Worm (Caenorhabditis elegans): ENCODE measurements around the gene C38C3.4.

Gene C38C3.4

DNA sequence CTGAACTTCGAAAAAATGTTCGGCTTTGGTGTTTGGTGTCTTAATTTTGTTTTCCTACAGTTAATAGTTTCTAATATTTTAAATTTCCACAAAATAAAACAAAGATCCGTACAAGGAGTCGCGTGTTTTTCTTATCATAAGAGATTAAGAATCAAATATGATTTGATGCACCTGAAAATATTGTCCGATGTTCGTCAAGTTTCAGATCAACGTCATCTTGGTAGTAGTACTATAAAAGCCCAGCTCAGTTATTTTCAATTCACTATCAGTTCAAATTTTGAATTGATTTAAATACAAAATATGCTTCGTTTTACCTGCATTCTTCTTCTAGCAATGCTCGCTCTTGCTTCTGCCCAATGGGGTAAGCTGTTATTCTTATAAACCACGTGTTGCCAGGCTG, 36.8 kb upstream of the C38C3.4 start, which contains the start of gene cnc-5:
TSS of gene cnc-5 (plus strand) at position 301 of the 400 bp plus-strand sequence.
- TF ChIP-seq cog-1 (tag; optimal IDR thresholded peaks at IDR 0.05) = no peak
- TF ChIP-seq flt-1 (GFP tag; IDR thresholded peaks at IDR 0.05) = no peak
- no peak for TF ChIP-seq ztf-23 (GFP tag; IDR thresholded peaks at IDR 0.05)
- no peak for TF ChIP-seq tab-1 (GFP tag; IDR thresholded peaks at IDR 0.05)
- TF ChIP-seq med-1 (GFP tag; optimal IDR thresholded peaks at IDR 0.05; ENCODE audit: insufficient read depth) = no peak
- TF ChIP-seq ztf-29 (GFP tag; IDR thresholded peaks at IDR 0.05) = no peak
- TF ChIP-seq ref-1 (GFP tag; conservative IDR thresholded peaks at IDR 0.05) = no peak
- TF ChIP-seq T22C8.4 (GFP tag; IDR thresholded peaks at IDR 0.05) = no peak
- no peak for TF ChIP-seq klf-2 (GFP tag; conservative IDR thresholded peaks at IDR 0.05)

DNA sequence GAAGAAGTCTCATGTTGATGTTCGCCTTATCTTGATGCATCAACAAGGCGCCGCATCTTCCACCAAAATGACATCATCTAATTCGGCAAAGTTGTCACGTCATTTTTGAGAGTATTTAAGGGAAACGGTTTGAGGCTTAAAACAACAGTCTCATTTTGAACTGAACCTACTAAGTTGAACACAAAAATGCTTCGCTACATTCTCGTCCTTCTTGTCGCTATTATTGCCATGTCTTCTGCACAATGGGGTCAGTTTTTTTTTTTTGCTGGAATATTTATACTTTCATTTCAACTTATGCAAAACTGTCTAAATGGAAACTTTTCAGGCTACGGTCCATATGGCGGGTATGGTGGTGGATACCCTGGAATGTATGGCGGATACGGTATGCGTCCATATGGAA, 34.8 kb upstream of the C38C3.4 start, which contains the start of gene cnc-4:
TSS of gene cnc-4 (plus strand) at position 117 of the 400 bp plus-strand sequence.
- TF ChIP-seq ref-1 (GFP tag; conservative IDR thresholded peaks at IDR 0.05) (no peak), tab-1 (GFP tag; IDR thresholded peaks at IDR 0.05) (no peak), T22C8.4 (GFP tag; IDR thresholded peaks at IDR 0.05) (no peak), klf-2 (GFP tag; conservative IDR thresholded peaks at IDR 0.05) (no peak), cog-1 (tag; optimal IDR thresholded peaks at IDR 0.05) (no peak), ztf-29 (GFP tag; IDR thresholded peaks at IDR 0.05) (no peak), med-1 (GFP tag; optimal IDR thresholded peaks at IDR 0.05; ENCODE audit: insufficient read depth) (no peak), ztf-23 (GFP tag; IDR thresholded peaks at IDR 0.05) (no peak), flt-1 (GFP tag; IDR thresholded peaks at IDR 0.05) (no peak)

DNA sequence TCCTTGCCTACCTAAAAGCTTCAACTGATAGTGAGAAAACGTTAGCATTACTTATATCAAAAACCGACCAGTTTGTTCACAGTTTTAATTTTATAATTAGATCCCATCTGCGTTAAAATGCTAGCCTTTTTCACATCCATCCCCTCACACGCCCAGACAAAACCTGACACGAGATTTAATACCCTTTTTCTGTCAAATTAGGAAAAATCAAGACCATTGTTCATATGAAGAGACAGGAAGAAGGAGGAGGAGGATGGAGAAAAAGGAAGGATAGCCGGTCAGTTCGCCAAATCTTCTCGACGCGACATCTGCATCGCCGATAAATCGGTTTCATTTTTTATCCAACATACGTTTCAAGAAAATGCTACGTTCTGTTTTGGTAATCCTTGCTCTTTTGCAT, 34.1 kb upstream of the C38C3.4 start, which contains the start of gene cnc-3:
TSS of gene cnc-3 (plus strand) at position 281 of the 400 bp plus-strand sequence.
- no peak for TF ChIP-seq klf-2 (GFP tag; conservative IDR thresholded peaks at IDR 0.05)
- TF ChIP-seq ztf-29 (GFP tag; IDR thresholded peaks at IDR 0.05) = no peak
- TF ChIP-seq ztf-23 (GFP tag; IDR thresholded peaks at IDR 0.05) = no peak
- no peak for TF ChIP-seq ref-1 (GFP tag; conservative IDR thresholded peaks at IDR 0.05)
- no peak for TF ChIP-seq cog-1 (tag; optimal IDR thresholded peaks at IDR 0.05)
- no peak for TF ChIP-seq flt-1 (GFP tag; IDR thresholded peaks at IDR 0.05)
- TF ChIP-seq med-1 (GFP tag; optimal IDR thresholded peaks at IDR 0.05; ENCODE audit: insufficient read depth) = no peak
- TF ChIP-seq tab-1 (GFP tag; IDR thresholded peaks at IDR 0.05) = no peak
- TF ChIP-seq T22C8.4 (GFP tag; IDR thresholded peaks at IDR 0.05) = no peak

DNA sequence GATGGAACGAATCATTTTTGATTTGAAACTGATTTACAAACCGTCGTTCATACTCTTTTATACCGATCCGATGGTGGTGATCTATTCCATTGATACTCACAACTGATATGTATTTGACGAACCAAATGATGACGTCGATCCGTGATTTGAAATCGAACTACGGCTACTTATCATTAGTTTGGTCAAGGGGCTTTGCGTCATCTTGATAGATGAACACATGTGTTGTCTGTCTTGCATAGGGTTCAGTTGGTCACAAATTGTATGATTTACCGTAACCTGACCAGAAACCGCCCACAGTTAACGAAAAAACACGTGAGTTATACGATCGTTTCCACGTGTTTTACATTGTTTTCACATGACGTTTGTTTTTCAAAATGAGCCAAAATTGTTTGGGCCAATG, 31.7 kb upstream of the C38C3.4 start, which contains the start of gene cnc-2:
TSS of gene cnc-2 (minus strand) at position 24 of the 400 bp plus-strand sequence.
- TF ChIP-seq tab-1 (GFP tag; IDR thresholded peaks at IDR 0.05) (no peak), med-1 (GFP tag; optimal IDR thresholded peaks at IDR 0.05; ENCODE audit: insufficient read depth) (no peak)

ce11 chrV:1451334-1451733, 30.5 kb upstream of the C38C3.4 start, which contains the start of gene srj-23:
Gene srj-23 (plus strand): TSS chrV:1451634.
- no peak for TF ChIP-seq T22C8.4 (GFP tag; IDR thresholded peaks at IDR 0.05)
- TF ChIP-seq med-1 (GFP tag; optimal IDR thresholded peaks at IDR 0.05; ENCODE audit: insufficient read depth) = no peak
- no peak for TF ChIP-seq cog-1 (tag; optimal IDR thresholded peaks at IDR 0.05)
- no peak for TF ChIP-seq tab-1 (GFP tag; IDR thresholded peaks at IDR 0.05)
- no peak for TF ChIP-seq klf-2 (GFP tag; conservative IDR thresholded peaks at IDR 0.05)
- no peak for TF ChIP-seq ztf-23 (GFP tag; IDR thresholded peaks at IDR 0.05)
- TF ChIP-seq ref-1 (GFP tag; conservative IDR thresholded peaks at IDR 0.05) = no peak
- no peak for TF ChIP-seq ztf-29 (GFP tag; IDR thresholded peaks at IDR 0.05)
- no peak for TF ChIP-seq flt-1 (GFP tag; IDR thresholded peaks at IDR 0.05)

ce11 chrV:1454762-1455161, 27.1 kb upstream of the C38C3.4 start, which contains the start of gene chil-14:
Gene chil-14 (plus strand): TSS chrV:1455062.
- TF ChIP-seq cog-1 (tag; optimal IDR thresholded peaks at IDR 0.05) (no peak), ztf-29 (GFP tag; IDR thresholded peaks at IDR 0.05) (no peak), klf-2 (GFP tag; conservative IDR thresholded peaks at IDR 0.05) (no peak), ref-1 (GFP tag; conservative IDR thresholded peaks at IDR 0.05) (no peak), tab-1 (GFP tag; IDR thresholded peaks at IDR 0.05) (no peak), flt-1 (GFP tag; IDR thresholded peaks at IDR 0.05) (no peak), ztf-23 (GFP tag; IDR thresholded peaks at IDR 0.05) (no peak), med-1 (GFP tag; optimal IDR thresholded peaks at IDR 0.05; ENCODE audit: insufficient read depth) (no peak), T22C8.4 (GFP tag; IDR thresholded peaks at IDR 0.05) (no peak)

ce11 chrV:1455280-1455679, 26.6 kb upstream of the C38C3.4 start:
- TF ChIP-seq ztf-23 (GFP tag; IDR thresholded peaks at IDR 0.05) (no peak), cog-1 (tag; optimal IDR thresholded peaks at IDR 0.05) (no peak)

ce11 chrV:1456614-1457013, 25.2 kb upstream of the C38C3.4 start:
- TF ChIP-seq flt-1 (GFP tag; IDR thresholded peaks at IDR 0.05) = no peak
- no peak for TF ChIP-seq ref-1 (GFP tag; conservative IDR thresholded peaks at IDR 0.05)
- no peak for TF ChIP-seq ztf-23 (GFP tag; IDR thresholded peaks at IDR 0.05)
- no peak for TF ChIP-seq tab-1 (GFP tag; IDR thresholded peaks at IDR 0.05)
- no peak for TF ChIP-seq ztf-29 (GFP tag; IDR thresholded peaks at IDR 0.05)
- no peak for TF ChIP-seq cog-1 (tag; optimal IDR thresholded peaks at IDR 0.05)
- TF ChIP-seq T22C8.4 (GFP tag; IDR thresholded peaks at IDR 0.05) = no peak
- no peak for TF ChIP-seq med-1 (GFP tag; optimal IDR thresholded peaks at IDR 0.05; ENCODE audit: insufficient read depth)
- TF ChIP-seq klf-2 (GFP tag; conservative IDR thresholded peaks at IDR 0.05) = no peak

- TF ChIP-seq med-1 (GFP tag; optimal IDR thresholded peaks at IDR 0.05; ENCODE audit: insufficient read depth) (no peak), tab-1 (GFP tag; IDR thresholded peaks at IDR 0.05) (no peak), klf-2 (GFP tag; conservative IDR thresholded peaks at IDR 0.05) (no peak), ztf-29 (GFP tag; IDR thresholded peaks at IDR 0.05) (no peak)
These were observed 22.4 kb upstream of the C38C3.4 start for ce11 chrV:1459374-1459926.

ce11 chrV:1460069-1460468, 21.8 kb upstream of the C38C3.4 start, which contains the start of gene hacd-1:
Gene hacd-1 (plus strand): TSS chrV:1460369.
- no peak for TF ChIP-seq med-1 (GFP tag; optimal IDR thresholded peaks at IDR 0.05; ENCODE audit: insufficient read depth)
- no peak for TF ChIP-seq ztf-23 (GFP tag; IDR thresholded peaks at IDR 0.05)
- TF ChIP-seq ztf-29 (GFP tag; IDR thresholded peaks at IDR 0.05) = no peak
- TF ChIP-seq cog-1 (tag; optimal IDR thresholded peaks at IDR 0.05) = no peak
- no peak for TF ChIP-seq tab-1 (GFP tag; IDR thresholded peaks at IDR 0.05)
- no peak for TF ChIP-seq T22C8.4 (GFP tag; IDR thresholded peaks at IDR 0.05)
- TF ChIP-seq klf-2 (GFP tag; conservative IDR thresholded peaks at IDR 0.05) = no peak
- no peak for TF ChIP-seq flt-1 (GFP tag; IDR thresholded peaks at IDR 0.05)

Measured in whole organism, midembryonic.